Worm (Caenorhabditis elegans) whole organism, L1 larva: ENCODE results near the gene lge-1.

Experiments
- C04F5.9 ChIP-seq: sonication (generic microtip); optimal IDR thresholded peaks from 2 replicates; lab custom pipeline; 2016; ENCODE audit warnings: missing genetic modification characterization, missing compliant biosample characterization
- C16A3.4 ChIP-seq: fragments of 150-350 bp; optimal IDR thresholded peaks from 2 replicates; lab custom pipeline; 2014; ENCODE audit warnings: missing biosample characterization, missing genetic modification characterization
- Y116A8C.19 ChIP-seq: sonication (generic microtip); optimal IDR thresholded peaks from 2 replicates; lab custom pipeline; 2016; ENCODE audit warnings: missing compliant biosample characterization, missing genetic modification characterization, borderline replicate concordance
- aha-1 ChIP-seq: fragments of 150-350 bp; optimal IDR thresholded peaks from 2 replicates; lab custom pipeline; 2014; ENCODE audit warnings: missing biosample characterization, missing genetic modification characterization
- aly-2 ChIP-seq: fragments of 150-350 bp; optimal IDR thresholded peaks from 2 replicates; lab custom pipeline; 2014; ENCODE audit warnings: missing biosample characterization, missing genetic modification characterization
- efl-1 ChIP-seq, 4 experiments: fragments of 150-350 bp; optimal IDR thresholded peaks in 3 of 4; peaks in 1 of 4; 1 replicate in 1 of 4; 2 replicates in 3 of 4; lab custom pipeline; 2014; ENCODE audit warnings: missing biosample characterization in 2 of 4, missing genetic modification characterization in 2 of 4, missing genetic modification reagents in 2 of 4
- efl-3 ChIP-seq: fragments of 200-800 bp; sonication (Bioruptor generic); optimal IDR thresholded peaks from 2 replicates; lab custom pipeline; 2018; ENCODE audit warnings: mild to moderate bottlenecking, missing genetic modification characterization, missing compliant biosample characterization
- egl-27 ChIP-seq, 2 experiments: fragments of 150-350 bp in 1 of 2; sonication (generic microtip); optimal IDR thresholded peaks; 3 replicates each; lab custom pipeline; 2017 to 2018; ENCODE audit warnings: missing biosample characterization in 2 of 2, missing genetic modification characterization in 2 of 2, missing genetic modification reagents in 2 of 2
- elt-2 ChIP-seq: sonication (generic microtip); optimal IDR thresholded peaks from 2 replicates; lab custom pipeline; 2016; ENCODE audit warnings: missing genetic modification characterization, mild to moderate bottlenecking, inconsistent platforms, missing compliant biosample characterization, missing genetic modification reagents
- elt-3 ChIP-seq, 6 experiments: fragments of 150-350 bp in 1 of 6; sonication (generic microtip); optimal IDR thresholded peaks; 2 replicates each; lab custom pipeline; 2017 to 2018; ENCODE audit warnings: missing biosample characterization in 6 of 6, missing genetic modification characterization in 6 of 6, inconsistent platforms in 1 of 6
- fkh-8 ChIP-seq: sonication (generic microtip); optimal IDR thresholded peaks from 2 replicates; lab custom pipeline; 2016; ENCODE audit warnings: mild to moderate bottlenecking, missing genetic modification characterization, missing compliant biosample characterization
- grh-1 ChIP-seq: fragments of 200-800 bp; sonication (Bioruptor generic); IDR thresholded peaks from 2 replicates; pipeline ENCODE4 v1.3.6; 2022; ENCODE audit warnings: missing genetic modification reagents, missing genetic modification characterization, missing compliant biosample characterization
- hlh-4 ChIP-seq: sonication (generic microtip); optimal IDR thresholded peaks from 2 replicates; lab custom pipeline; 2016; ENCODE audit warnings: mild to moderate bottlenecking, missing genetic modification characterization, missing compliant biosample characterization
- hpl-2 ChIP-seq: fragments of 150-350 bp; optimal IDR thresholded peaks from 2 replicates; lab custom pipeline; 2014; ENCODE audit warnings: missing biosample characterization, missing genetic modification reagents, missing genetic modification characterization
- irx-1 ChIP-seq: sonication (generic microtip); optimal IDR thresholded peaks from 2 replicates; lab custom pipeline; 2016; ENCODE audit warnings: missing genetic modification characterization, missing compliant biosample characterization
- isw-1 ChIP-seq: fragments of 200-800 bp; sonication (Bioruptor generic); IDR thresholded peaks from 2 replicates; pipeline ENCODE4 v1.3.6; 2022; ENCODE audit warnings: missing genetic modification characterization, missing compliant biosample characterization
- jun-1 ChIP-seq: fragments of 150-350 bp; optimal IDR thresholded peaks from 2 replicates; lab custom pipeline; 2014; ENCODE audit warnings: missing biosample characterization, missing genetic modification reagents, missing genetic modification characterization
- lin-13 ChIP-seq: fragments of 150-350 bp; optimal IDR thresholded peaks from 2 replicates; lab custom pipeline; 2014; ENCODE audit warnings: missing biosample characterization, missing genetic modification reagents, missing genetic modification characterization
- lin-14 ChIP-seq: fragments of 200-800 bp; sonication (Bioruptor generic); optimal IDR thresholded peaks from 2 replicates; lab custom pipeline; 2018; ENCODE audit warnings: mild to moderate bottlenecking, missing genetic modification characterization, moderate library complexity, missing compliant biosample characterization
- lin-39 ChIP-seq: fragments of 150-350 bp; optimal IDR thresholded peaks from 2 replicates; lab custom pipeline; 2014; ENCODE audit warnings: missing biosample characterization, missing genetic modification reagents, missing genetic modification characterization
- mep-1 ChIP-seq: fragments of 150-350 bp; optimal IDR thresholded peaks from 2 replicates; lab custom pipeline; 2014; ENCODE audit warnings: missing biosample characterization, missing genetic modification characterization
- nhr-20 ChIP-seq: sonication (generic microtip); optimal IDR thresholded peaks from 2 replicates; lab custom pipeline; 2016; ENCODE audit warnings: mild to moderate bottlenecking, missing genetic modification characterization, missing compliant biosample characterization
- nhr-237 ChIP-seq: fragments of 150-350 bp; optimal IDR thresholded peaks from 2 replicates; lab custom pipeline; 2014; ENCODE audit warnings: missing biosample characterization, missing genetic modification characterization
- nhr-71 ChIP-seq: sonication (generic microtip); optimal IDR thresholded peaks from 2 replicates; lab custom pipeline; 2016; ENCODE audit warnings: mild to moderate bottlenecking, missing genetic modification characterization, moderate library complexity, missing compliant biosample characterization
- nhr-76 ChIP-seq: sonication (generic microtip); optimal IDR thresholded peaks from 2 replicates; lab custom pipeline; 2017; ENCODE audit warnings: missing biosample characterization, missing genetic modification characterization
- nhr-77 ChIP-seq: fragments of 150-350 bp; optimal IDR thresholded peaks from 2 replicates; lab custom pipeline; 2014; ENCODE audit warnings: missing biosample characterization, missing genetic modification characterization
- skn-1 ChIP-seq: fragments of 150-350 bp; optimal IDR thresholded peaks from 2 replicates; lab custom pipeline; 2014; ENCODE audit warnings: missing biosample characterization, missing genetic modification characterization
- sox-4 ChIP-seq: sonication (generic microtip); optimal IDR thresholded peaks from 2 replicates; lab custom pipeline; 2016; ENCODE audit warnings: missing genetic modification characterization, missing compliant biosample characterization
- tlp-1 ChIP-seq: fragments of 150-350 bp; optimal IDR thresholded peaks from 2 replicates; lab custom pipeline; 2014; ENCODE audit warnings: missing biosample characterization, missing genetic modification characterization
- unc-62 ChIP-seq: fragments of 150-350 bp; optimal IDR thresholded peaks from 2 replicates; lab custom pipeline; 2014; ENCODE audit warnings: missing biosample characterization, missing genetic modification reagents, missing genetic modification characterization
- unc-98 ChIP-seq: fragments of 200-800 bp; sonication (Bioruptor generic); IDR thresholded peaks from 2 replicates; pipeline ENCODE4 v1.3.6; 2022; ENCODE audit warnings: missing genetic modification characterization, missing compliant biosample characterization
- zag-1 ChIP-seq: fragments of 150-350 bp; optimal IDR thresholded peaks from 2 replicates; lab custom pipeline; 2014; ENCODE audit warnings: missing biosample characterization, missing genetic modification characterization
- zip-4 ChIP-seq: fragments of 200-800 bp; sonication (Bioruptor generic); optimal IDR thresholded peaks from 2 replicates; lab custom pipeline; 2018; ENCODE audit warnings: mild to moderate bottlenecking, missing genetic modification characterization, moderate library complexity, missing compliant biosample characterization
- ztf-11 ChIP-seq, 2 experiments: sonication (generic microtip); optimal IDR thresholded peaks; 2 replicates each; lab custom pipeline; 2016 to 2017; ENCODE audit warnings: missing genetic modification characterization in 2 of 2, missing biosample characterization in 1 of 2, missing compliant biosample characterization in 1 of 2
- ztf-4 ChIP-seq: fragments of 150-350 bp; optimal IDR thresholded peaks from 2 replicates; lab custom pipeline; 2014; ENCODE audit warnings: missing biosample characterization, missing genetic modification characterization

Gene lge-1

ce11 chrX:10982051-10982450, 15.7 kb downstream of the lge-1 start, which contains the start of gene ver-4:
Gene ver-4 (plus strand): TSS chrX:10982351.
- TF ChIP-seq lin-39 (tag; lab: Kevin White, UChicago) (no peak), nhr-20 (no peak), C16A3.4 (tag; lab: Kevin White, UChicago) (no peak), egl-27 (tag; optimal IDR thresholded peaks at IDR 0.05; lab: Kevin White, UChicago) (no peak), Y116A8C.19 (tag; lab: Kevin White, UChicago) (no peak), nhr-76 (tag; lab: Kevin White, UChicago) (no peak), grh-1 (GFP tag; lab: Robert Waterston, UW) (no peak), zag-1 (tag; lab: Kevin White, UChicago) (no peak), jun-1 (tag; lab: Kevin White, UChicago) (no peak), hlh-4 (no peak), lin-14 (GFP tag; lab: Kevin White, UChicago) (no peak), nhr-237 (tag; lab: Kevin White, UChicago) (no peak), irx-1 (no peak), sox-4 (no peak), lin-13 (GFP tag; lab: Kevin White, UChicago) (no peak)

- TF ChIP-seq efl-1 (optimal IDR thresholded peaks at IDR 0.05; lab: Kevin White, UChicago) (no peak), efl-1 (GFP tag; optimal IDR thresholded peaks at IDR 0.05 in 1 of 2; lab: Kevin White, UChicago) (peak in 1 of 2 experiments; percentile 6), C04F5.9 (tag; lab: Kevin White, UChicago) (no peak)
- TF ChIP-seq, all 84 proteins: peak for 1
Measured at ce11 chrX:10989286-10989685, 22.9 kb downstream of the lge-1 start.

ce11 chrX:10990159-10990854, 24.0 kb downstream of the lge-1 start:
- TF ChIP-seq ztf-4 (tag; lab: Kevin White, UChicago) (no peak), zip-4 (GFP tag; lab: Kevin White, UChicago) (no peak), efl-1 (optimal IDR thresholded peaks at IDR 0.05; lab: Kevin White, UChicago) (no peak), efl-1 (GFP tag; optimal IDR thresholded peaks at IDR 0.05 in 1 of 2; lab: Kevin White, UChicago) (no peak), mep-1 (peak; percentile 32), tlp-1 (tag; lab: Kevin White, UChicago) (peak; percentile 17), nhr-71 (tag; lab: Kevin White, UChicago) (no peak), elt-2 (tag; lab: Kevin White, UChicago) (peak; percentile 57)

DNA sequence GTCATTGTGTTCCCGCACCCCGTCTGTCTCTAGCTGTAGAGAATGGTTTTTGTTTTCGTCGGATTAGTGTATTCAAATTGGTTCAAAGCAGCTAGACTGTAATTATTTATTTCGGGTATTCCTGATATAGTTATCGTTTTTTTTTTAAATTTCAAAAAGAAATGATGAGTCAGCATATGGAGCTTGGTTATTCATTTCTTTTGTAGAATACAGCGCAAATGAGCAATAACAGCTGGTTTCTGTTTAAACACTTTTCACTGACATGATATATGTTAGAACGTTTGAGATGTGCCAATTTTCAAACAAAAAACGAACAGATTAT, 24.5 kb downstream of the lge-1 start:
- TF ChIP-seq efl-3 (GFP tag; lab: Kevin White, UChicago): no peak
- no peak for TF ChIP-seq aly-2 (tag; lab: Kevin White, UChicago)
- TF ChIP-seq unc-98 (GFP tag; lab: Robert Waterston, UW): no peak
- TF ChIP-seq isw-1: no peak
- TF ChIP-seq efl-1 (optimal IDR thresholded peaks at IDR 0.05; lab: Kevin White, UChicago): no peak
- TF ChIP-seq efl-1 (GFP tag; optimal IDR thresholded peaks at IDR 0.05 in 1 of 2; lab: Kevin White, UChicago): no peak
- no peak for TF ChIP-seq hpl-2 (GFP tag; lab: Kevin White, UChicago)
- TF ChIP-seq mep-1: no peak
- no peak for TF ChIP-seq unc-62 (GFP tag; lab: Kevin White, UChicago)
- no peak for TF ChIP-seq skn-1 (tag; lab: Kevin White, UChicago)
- TF ChIP-seq fkh-8: no peak
- TF ChIP-seq elt-3 (tag; optimal IDR thresholded peaks at IDR 0.05; lab: Kevin White, UChicago): no peak
- no peak for TF ChIP-seq aha-1
- TF ChIP-seq nhr-76 (tag; lab: Kevin White, UChicago): no peak
- TF ChIP-seq nhr-77 (tag; lab: Kevin White, UChicago): no peak
- no peak for TF ChIP-seq ztf-11 (tag; optimal IDR thresholded peaks at IDR 0.05; lab: Kevin White, UChicago)
- no peak for TF ChIP-seq zip-4 (GFP tag; lab: Kevin White, UChicago)
